Worm (Caenorhabditis elegans) whole organism, L2 larva: ENCODE measurements around the gene wrt-5.

ENCODE experiments used
- C34F6.9 ChIP-seq: fragments of 150-350 bp; optimal IDR thresholded peaks from 2 replicates; lab custom pipeline; 2014; ENCODE audit warnings: missing biosample characterization, missing genetic modification characterization
- F13H6.1 ChIP-seq: sonication (generic microtip); optimal IDR thresholded peaks from 2 replicates; lab custom pipeline; 2016; ENCODE audit warnings: missing genetic modification characterization, missing compliant biosample characterization
- R02D3.7 ChIP-seq: fragments of 150-350 bp; optimal IDR thresholded peaks from 2 replicates; lab custom pipeline; 2014; ENCODE audit warnings: missing biosample characterization, missing genetic modification characterization
- Y55F3AM.14 ChIP-seq: fragments of 200-800 bp; sonication (Bioruptor generic); optimal IDR thresholded peaks from 2 replicates; lab custom pipeline; 2018; ENCODE audit warnings: mild to moderate bottlenecking, missing genetic modification characterization, missing compliant biosample characterization
- ZK546.5 ChIP-seq: sonication (generic microtip); optimal IDR thresholded peaks from 2 replicates; lab custom pipeline; 2017; ENCODE audit warnings: missing biosample characterization, missing genetic modification characterization
- alr-1 ChIP-seq: fragments of 150-350 bp; optimal IDR thresholded peaks from 2 replicates; lab custom pipeline; 2014; ENCODE audit warnings: missing biosample characterization, missing genetic modification characterization
- aly-2 ChIP-seq: fragments of 150-350 bp; optimal IDR thresholded peaks from 2 replicates; lab custom pipeline; 2014; ENCODE audit warnings: missing biosample characterization, missing genetic modification characterization
- ama-1 ChIP-seq: fragments of 150-350 bp; optimal IDR thresholded peaks from 2 replicates; lab custom pipeline; 2018; ENCODE audit warnings: inconsistent platforms
- blmp-1 ChIP-seq: sonication (generic microtip); optimal IDR thresholded peaks from 2 replicates; lab custom pipeline; 2017; ENCODE audit warnings: missing genetic modification characterization, mild to moderate bottlenecking, missing compliant biosample characterization, antibody characterized with exemption, moderate library complexity; ENCODE audit not compliant: insufficient read depth
- ceh-16 ChIP-seq: fragments of 150-350 bp; optimal IDR thresholded peaks from 2 replicates; lab custom pipeline; 2014; ENCODE audit warnings: missing biosample characterization, missing genetic modification characterization
- ceh-82 ChIP-seq: fragments of 150-350 bp; optimal IDR thresholded peaks from 2 replicates; lab custom pipeline; 2014; ENCODE audit warnings: missing biosample characterization, missing genetic modification characterization
- crh-2 ChIP-seq: sonication (generic microtip); optimal IDR thresholded peaks from 2 replicates; lab custom pipeline; 2017; ENCODE audit warnings: missing biosample characterization, missing genetic modification characterization
- dmd-4 ChIP-seq: sonication (generic microtip); optimal IDR thresholded peaks from 2 replicates; lab custom pipeline; 2017; ENCODE audit warnings: missing biosample characterization, missing genetic modification characterization
- egl-27 ChIP-seq: sonication (generic microtip); optimal IDR thresholded peaks from 3 replicates; lab custom pipeline; 2017; ENCODE audit warnings: missing biosample characterization, missing genetic modification reagents, missing genetic modification characterization
- elt-1 ChIP-seq: fragments of 150-350 bp; optimal IDR thresholded peaks from 2 replicates; lab custom pipeline; 2014; ENCODE audit warnings: missing biosample characterization, missing genetic modification characterization
- elt-3 ChIP-seq: sonication (generic microtip); optimal IDR thresholded peaks from 2 replicates; lab custom pipeline; 2017; ENCODE audit warnings: missing biosample characterization, missing genetic modification characterization
- fos-1 ChIP-seq: fragments of 150-350 bp; optimal IDR thresholded peaks from 2 replicates; lab custom pipeline; 2014; ENCODE audit warnings: missing biosample characterization, missing genetic modification characterization
- gmeb-1 ChIP-seq: fragments of 150-350 bp; optimal IDR thresholded peaks from 2 replicates; lab custom pipeline; 2014; ENCODE audit warnings: missing biosample characterization, missing genetic modification characterization
- lin-13 ChIP-seq: fragments of 150-350 bp; optimal IDR thresholded peaks from 2 replicates; lab custom pipeline; 2014; ENCODE audit warnings: missing biosample characterization, missing genetic modification reagents, missing genetic modification characterization
- lin-39 ChIP-seq: fragments of 150-350 bp; optimal IDR thresholded peaks from 2 replicates; lab custom pipeline; 2014; ENCODE audit warnings: missing biosample characterization, missing genetic modification reagents, missing genetic modification characterization
- lsy-2 ChIP-seq, 2 experiments: fragments of 150-350 bp in 1 of 2; sonication (generic microtip) in 1 of 2; optimal IDR thresholded peaks; 2 replicates each; lab custom pipeline; 2014 to 2017; ENCODE audit warnings: missing biosample characterization in 2 of 2, missing genetic modification characterization in 2 of 2
- mab-5 ChIP-seq: fragments of 150-350 bp; optimal IDR thresholded peaks from 2 replicates; lab custom pipeline; 2014; ENCODE audit warnings: missing biosample characterization, missing genetic modification characterization
- mdl-1 ChIP-seq, 2 experiments: fragments of 150-350 bp in 1 of 2; sonication (generic microtip) in 1 of 2; optimal IDR thresholded peaks; 2 replicates each; lab custom pipeline; 2017; ENCODE audit warnings: missing biosample characterization in 2 of 2, missing genetic modification characterization in 2 of 2
- nhr-10 ChIP-seq: sonication (generic microtip); optimal IDR thresholded peaks from 2 replicates; lab custom pipeline; 2017; ENCODE audit warnings: missing biosample characterization, missing genetic modification characterization
- nhr-11 ChIP-seq: fragments of 150-350 bp; optimal IDR thresholded peaks from 2 replicates; lab custom pipeline; 2014; ENCODE audit warnings: missing biosample characterization, missing genetic modification characterization
- nhr-129 ChIP-seq: fragments of 150-350 bp; optimal IDR thresholded peaks from 2 replicates; lab custom pipeline; 2014; ENCODE audit warnings: missing biosample characterization, missing genetic modification characterization
- nhr-21 ChIP-seq: fragments of 150-350 bp; optimal IDR thresholded peaks from 2 replicates; lab custom pipeline; 2014; ENCODE audit warnings: missing biosample characterization, missing genetic modification characterization
- nhr-23 ChIP-seq: fragments of 150-350 bp; optimal IDR thresholded peaks from 2 replicates; lab custom pipeline; 2014; ENCODE audit warnings: missing biosample characterization, missing genetic modification reagents, missing genetic modification characterization
- nhr-237 ChIP-seq: fragments of 150-350 bp; optimal IDR thresholded peaks from 2 replicates; lab custom pipeline; 2014; ENCODE audit warnings: missing biosample characterization, missing genetic modification characterization
- nhr-25 ChIP-seq: fragments of 150-350 bp; sonication (generic microtip); optimal IDR thresholded peaks from 3 replicates; lab custom pipeline; 2014; ENCODE audit warnings: missing biosample characterization, missing genetic modification characterization
- nhr-77 ChIP-seq: fragments of 150-350 bp; optimal IDR thresholded peaks from 2 replicates; lab custom pipeline; 2014; ENCODE audit warnings: missing biosample characterization, missing genetic modification characterization
- peb-1 ChIP-seq: fragments of 150-350 bp; optimal IDR thresholded peaks from 2 replicates; lab custom pipeline; 2014; ENCODE audit warnings: missing biosample characterization, missing genetic modification characterization
- sem-4 ChIP-seq: fragments of 150-350 bp; optimal IDR thresholded peaks from 2 replicates; lab custom pipeline; 2014; ENCODE audit warnings: missing biosample characterization, missing genetic modification reagents, missing genetic modification characterization
- skn-1 ChIP-seq: sonication (generic microtip); optimal IDR thresholded peaks from 2 replicates; lab custom pipeline; 2017; ENCODE audit warnings: missing biosample characterization, missing genetic modification characterization
- sma-3 ChIP-seq: sonication (generic microtip); optimal IDR thresholded peaks from 2 replicates; lab custom pipeline; 2016; ENCODE audit warnings: missing genetic modification reagents, missing genetic modification characterization, missing compliant biosample characterization
- sma-9 ChIP-seq, 2 experiments: fragments of 150-350 bp in 1 of 2; sonication (generic microtip) in 1 of 2; optimal IDR thresholded peaks; 2 replicates each; lab custom pipeline; 2014 to 2016; ENCODE audit warnings: missing genetic modification characterization in 2 of 2, mild to moderate bottlenecking in 1 of 2, missing biosample characterization in 1 of 2, missing compliant biosample characterization in 1 of 2, missing genetic modification reagents in 1 of 2, moderate library complexity in 1 of 2
- snpc-4 ChIP-seq: fragments of 150-350 bp; optimal IDR thresholded peaks from 2 replicates; lab custom pipeline; 2014; ENCODE audit warnings: missing biosample characterization, missing genetic modification characterization
- unc-39 ChIP-seq: fragments of 150-350 bp; optimal IDR thresholded peaks from 2 replicates; lab custom pipeline; 2014; ENCODE audit warnings: missing biosample characterization, missing genetic modification characterization
- unc-55 ChIP-seq: fragments of 150-350 bp; sonication (generic microtip); optimal IDR thresholded peaks from 3 replicates; lab custom pipeline; 2014; ENCODE audit warnings: missing biosample characterization, missing genetic modification reagents, missing genetic modification characterization
- unc-62 ChIP-seq: fragments of 150-350 bp; optimal IDR thresholded peaks from 2 replicates; lab custom pipeline; 2014; ENCODE audit warnings: missing biosample characterization, missing genetic modification reagents, missing genetic modification characterization
- zag-1 ChIP-seq: fragments of 150-350 bp; optimal IDR thresholded peaks from 2 replicates; lab custom pipeline; 2014; ENCODE audit warnings: missing biosample characterization, missing genetic modification characterization
- ztf-1 ChIP-seq: fragments of 200-800 bp; sonication (Bioruptor generic); conservative IDR thresholded peaks from 2 replicates; pipeline ENCODE4 v1.3.6; 2022; ENCODE audit warnings: missing genetic modification characterization, missing compliant biosample characterization
- ztf-11 ChIP-seq: sonication (generic microtip); optimal IDR thresholded peaks from 2 replicates; lab custom pipeline; 2017; ENCODE audit warnings: missing biosample characterization, missing genetic modification characterization

Gene wrt-5

ce11 chrIV:4024159-4025004 lies 27.1 kb downstream of the wrt-5 start:
- peak; percentile 6 for TF ChIP-seq mab-5
- no peak for TF ChIP-seq alr-1 (tag; lab: Kevin White, UChicago)
- peak; percentile 51 for TF ChIP-seq egl-27 (tag; lab: Kevin White, UChicago)
- TF ChIP-seq gmeb-1 (tag; lab: Kevin White, UChicago): peak; percentile 68
- TF ChIP-seq aly-2: no peak
- peak; percentile 27 for TF ChIP-seq lin-13 (GFP tag; lab: Kevin White, UChicago)
- peak; percentile 43 for TF ChIP-seq unc-55 (GFP tag; lab: Kevin White, UChicago)
- peak; percentile 86 for TF ChIP-seq nhr-25 (tag; lab: Kevin White, UChicago)
- TF ChIP-seq nhr-23 (tag; lab: Kevin White, UChicago): no peak
- peak; percentile 32 for TF ChIP-seq blmp-1 (tag; lab: Kevin White, UChicago)
- no peak for TF ChIP-seq nhr-11 (tag; lab: Kevin White, UChicago)
- no peak for TF ChIP-seq nhr-77 (tag; lab: Kevin White, UChicago)
- no peak for TF ChIP-seq lin-39 (tag; lab: Kevin White, UChicago)
- peak; percentile 56 for TF ChIP-seq sma-3
- TF ChIP-seq ceh-82 (tag; lab: Kevin White, UChicago): no peak
- TF ChIP-seq ZK546.5 (tag; lab: Kevin White, UChicago): no peak
- no peak for TF ChIP-seq fos-1 (tag; lab: Kevin White, UChicago)
- no peak for TF ChIP-seq unc-39 (tag; lab: Kevin White, UChicago)
- TF ChIP-seq C34F6.9 (tag; lab: Kevin White, UChicago): peak; percentile 41
- TF ChIP-seq snpc-4 (tag; lab: Kevin White, UChicago): no peak
- no peak for TF ChIP-seq zag-1 (tag; lab: Kevin White, UChicago)
- peak; percentile 3 to 41 for TF ChIP-seq mdl-1 (tag; optimal IDR thresholded peaks at IDR 0.05; lab: Kevin White, UChicago)
- no peak for TF ChIP-seq peb-1
- peak; percentile 73 for TF ChIP-seq crh-2 (tag; lab: Kevin White, UChicago)
- peak; percentile 16 to 56 for TF ChIP-seq lsy-2 (tag; optimal IDR thresholded peaks at IDR 0.05; lab: Kevin White, UChicago)
- peak; percentile 51 for TF ChIP-seq nhr-129 (tag; lab: Kevin White, UChicago)
- no peak for TF ChIP-seq dmd-4 (tag; lab: Kevin White, UChicago)
- TF ChIP-seq elt-3 (tag; lab: Kevin White, UChicago): no peak
- peak; percentile 66 for TF ChIP-seq sem-4 (tag; lab: Kevin White, UChicago)
- TF ChIP-seq F13H6.1 (tag; lab: Kevin White, UChicago): peak; percentile 92
- TF ChIP-seq nhr-21 (tag; lab: Kevin White, UChicago): peak; percentile 19
- peak; percentile 94 for TF ChIP-seq sma-9 (GFP tag; optimal IDR thresholded peaks at IDR 0.05; lab: Kevin White, UChicago)
- TF ChIP-seq sma-9 (tag; optimal IDR thresholded peaks at IDR 0.05; lab: Kevin White, UChicago): no peak
- TF ChIP-seq Y55F3AM.14: peak; percentile 76
- peak; percentile 27 for TF ChIP-seq nhr-10 (tag; lab: Kevin White, UChicago)

- no peak for TF ChIP-seq snpc-4 (tag; lab: Kevin White, UChicago)
- peak; percentile 55 for TF ChIP-seq fos-1 (tag; lab: Kevin White, UChicago)
- peak; percentile 56 for TF ChIP-seq sma-9 (GFP tag; optimal IDR thresholded peaks at IDR 0.05; lab: Kevin White, UChicago)
- TF ChIP-seq sma-9 (tag; optimal IDR thresholded peaks at IDR 0.05; lab: Kevin White, UChicago): no peak
- no peak for TF ChIP-seq ceh-16 (tag; lab: Kevin White, UChicago)
- TF ChIP-seq mdl-1 (tag; optimal IDR thresholded peaks at IDR 0.05; lab: Kevin White, UChicago): no peak
- TF ChIP-seq zag-1 (tag; lab: Kevin White, UChicago): no peak
- TF ChIP-seq R02D3.7 (tag; lab: Kevin White, UChicago): no peak
- TF ChIP-seq elt-1 (tag; lab: Kevin White, UChicago): no peak
- no peak for TF ChIP-seq ztf-11 (tag; lab: Kevin White, UChicago)
- TF ChIP-seq alr-1 (tag; lab: Kevin White, UChicago): no peak
- no peak for TF ChIP-seq egl-27 (tag; lab: Kevin White, UChicago)
- no peak for TF ChIP-seq skn-1 (tag; lab: Kevin White, UChicago)
- TF ChIP-seq dmd-4 (tag; lab: Kevin White, UChicago): no peak
- TF ChIP-seq nhr-21 (tag; lab: Kevin White, UChicago): no peak
- TF ChIP-seq Y55F3AM.14: no peak
- TF ChIP-seq crh-2 (tag; lab: Kevin White, UChicago): peak; percentile 70
- no peak for TF ChIP-seq unc-62 (GFP tag; lab: Kevin White, UChicago)
- TF ChIP-seq elt-3 (tag; lab: Kevin White, UChicago): no peak
- TF ChIP-seq unc-55 (GFP tag; lab: Kevin White, UChicago): peak; percentile 4
- TF ChIP-seq ceh-82 (tag; lab: Kevin White, UChicago): no peak
- no peak for TF ChIP-seq gmeb-1 (tag; lab: Kevin White, UChicago)
- TF ChIP-seq ZK546.5 (tag; lab: Kevin White, UChicago): no peak
- TF ChIP-seq F13H6.1 (tag; lab: Kevin White, UChicago): no peak
- no peak for TF ChIP-seq peb-1
- TF ChIP-seq ama-1: no peak
- no peak for TF ChIP-seq nhr-10 (tag; lab: Kevin White, UChicago)
- no peak for TF ChIP-seq nhr-129 (tag; lab: Kevin White, UChicago)
- TF ChIP-seq sem-4 (tag; lab: Kevin White, UChicago): peak; percentile 52
- TF ChIP-seq nhr-237 (tag; lab: Kevin White, UChicago): no peak
- no peak for TF ChIP-seq lin-39 (tag; lab: Kevin White, UChicago)
- TF ChIP-seq blmp-1 (tag; lab: Kevin White, UChicago): peak; percentile 64
- no peak for TF ChIP-seq lin-13 (GFP tag; lab: Kevin White, UChicago)
- TF ChIP-seq ztf-1 (GFP tag; lab: Robert Waterston, UW): no peak
- TF ChIP-seq aly-2: no peak
- TF ChIP-seq C34F6.9 (tag; lab: Kevin White, UChicago): no peak
Measured at ce11 chrIV:4021847-4022780, 29.3 kb downstream of the wrt-5 start.
